Fruit fly (Drosophila melanogaster) whole organism, embryonic: Measurements from ENCODE around the gene RhoGAPp190.
A peak's percentile ranks its signal among the peaks of the same experiment; 100 is the strongest.

Experiments used
- Aef1 ChIP-seq: fragments of 200-800 bp; sonication (Bioruptor generic); IDR thresholded peaks from 3 replicates; pipeline ENCODE4 v1.3.6; 2022; ENCODE audit warnings: missing biosample characterization, missing genetic modification characterization
- B-H1 ChIP-seq: fragments of 200-800 bp; sonication (Bioruptor generic); IDR thresholded peaks from 3 replicates; pipeline ENCODE4 v1.3.6; 2022; ENCODE audit warnings: missing biosample characterization, missing genetic modification characterization
- CG10654 ChIP-seq: fragments of 200-800 bp; sonication (Bioruptor generic); optimal IDR thresholded peaks from 2 replicates; lab custom pipeline; 2016; ENCODE audit warnings: missing biosample characterization, missing genetic modification characterization
- CG11247 ChIP-seq: fragments of 200-800 bp; sonication (Bioruptor generic); IDR thresholded peaks from 2 replicates; pipeline ENCODE4 v1.3.6; 2022; ENCODE audit warnings: missing biosample characterization, missing genetic modification characterization
- CG11560 ChIP-seq: fragments of 200-800 bp; sonication (Bioruptor generic); IDR thresholded peaks from 3 replicates; pipeline ENCODE4 v1.3.6; 2022; ENCODE audit warnings: missing biosample characterization, missing genetic modification characterization
- CG12744 ChIP-seq: fragments of 200-800 bp; sonication (Bioruptor generic); optimal IDR thresholded peaks from 2 replicates; lab custom pipeline; 2016; ENCODE audit warnings: missing biosample characterization, missing genetic modification characterization
- CG13624 ChIP-seq: fragments of 200-800 bp; sonication (Bioruptor generic); optimal IDR thresholded peaks from 2 replicates; lab custom pipeline; 2016; ENCODE audit warnings: missing biosample characterization, missing genetic modification characterization
- CG17186 ChIP-seq: fragments of 200-800 bp; sonication (Bioruptor generic); optimal IDR thresholded peaks from 3 replicates; lab custom pipeline; 2017; ENCODE audit warnings: missing biosample characterization, missing genetic modification reagents, missing genetic modification characterization
- CG17802 ChIP-seq: fragments of 200-800 bp; sonication (Bioruptor generic); optimal IDR thresholded peaks from 2 replicates; lab custom pipeline; 2018; ENCODE audit warnings: missing biosample characterization, mild to moderate bottlenecking, missing genetic modification characterization, moderate library complexity
- CG2202 ChIP-seq: fragments of 200-800 bp; sonication (Bioruptor generic); optimal IDR thresholded peaks from 2 replicates; lab custom pipeline; 2018; ENCODE audit warnings: missing biosample characterization, mild to moderate bottlenecking, missing genetic modification characterization
- CG31224 ChIP-seq: fragments of 200-800 bp; sonication (Bioruptor generic); IDR thresholded peaks from 2 replicates; pipeline ENCODE4 v1.3.6; 2022; ENCODE audit warnings: missing biosample characterization, missing genetic modification characterization
- CG43689 ChIP-seq: fragments of 200-800 bp; sonication (Bioruptor generic); IDR thresholded peaks from 2 replicates; pipeline ENCODE4 v1.3.6; 2022; ENCODE audit warnings: missing biosample characterization, missing genetic modification characterization
- CG5245 ChIP-seq: fragments of 200-800 bp; sonication (Bioruptor generic); optimal IDR thresholded peaks from 3 replicates; lab custom pipeline; 2016; ENCODE audit warnings: missing biosample characterization, missing genetic modification characterization
- CG6254 ChIP-seq: fragments of 200-800 bp; sonication (Bioruptor generic); optimal IDR thresholded peaks from 3 replicates; lab custom pipeline; 2017; ENCODE audit warnings: mild to moderate bottlenecking, missing biosample characterization, missing genetic modification reagents, missing genetic modification characterization
- CG7271 ChIP-seq: fragments of 200-800 bp; sonication (Bioruptor generic); optimal IDR thresholded peaks from 2 replicates; lab custom pipeline; 2018; ENCODE audit warnings: missing biosample characterization, mild to moderate bottlenecking, missing genetic modification characterization, moderate library complexity
- Dad ChIP-seq: fragments of 200-800 bp; sonication (Bioruptor generic); optimal IDR thresholded peaks from 3 replicates; lab custom pipeline; 2016; ENCODE audit warnings: missing biosample characterization, missing genetic modification characterization
- Dbx ChIP-seq: fragments of 200-800 bp; sonication (Bioruptor generic); IDR thresholded peaks from 3 replicates; pipeline ENCODE4 v1.3.6; 2022; ENCODE audit warnings: missing biosample characterization, missing genetic modification characterization
- Dll ChIP-seq: fragments of 200-800 bp; sonication (Bioruptor generic); IDR thresholded peaks from 4 replicates; pipeline ENCODE4 v1.3.6; 2022; ENCODE audit warnings: missing biosample characterization, missing genetic modification characterization; ENCODE audit not compliant: partially characterized antibody
- HLH54F ChIP-seq: fragments of 200-800 bp; sonication (Bioruptor generic); optimal IDR thresholded peaks from 3 replicates; lab custom pipeline; 2016; ENCODE audit warnings: missing biosample characterization, missing genetic modification characterization
- NFAT ChIP-seq: fragments of 200-800 bp; sonication (Bioruptor generic); IDR thresholded peaks from 2 replicates; pipeline ENCODE4 v1.3.6; 2022; ENCODE audit warnings: missing biosample characterization, missing genetic modification characterization
- Nf-YA ChIP-seq: fragments of 200-800 bp; sonication (Bioruptor generic); IDR thresholded peaks from 2 replicates; pipeline ENCODE4 v1.3.6; 2022; ENCODE audit warnings: missing biosample characterization, missing genetic modification characterization
- Sox102F ChIP-seq: fragments of 200-800 bp; sonication (Bioruptor generic); optimal IDR thresholded peaks from 2 replicates; lab custom pipeline; 2018; ENCODE audit warnings: missing biosample characterization, mild to moderate bottlenecking, missing genetic modification characterization, moderate library complexity
- Taf1 ChIP-seq: fragments of 200-800 bp; sonication (Bioruptor generic); IDR thresholded peaks from 2 replicates; pipeline ENCODE4 v1.3.6; 2022; ENCODE audit warnings: missing biosample characterization, missing genetic modification characterization
- abd-A ChIP-seq: fragments of 200-800 bp; sonication (Bioruptor generic); optimal IDR thresholded peaks from 3 replicates; lab custom pipeline; 2019; ENCODE audit warnings: missing biosample characterization, mild to moderate bottlenecking, missing genetic modification characterization, moderate library complexity
- amos ChIP-seq: fragments of 200-800 bp; sonication (Bioruptor generic); IDR thresholded peaks from 2 replicates; pipeline ENCODE4 v1.3.6; 2022; ENCODE audit warnings: missing biosample characterization, missing genetic modification characterization; ENCODE audit not compliant: partially characterized antibody
- aop ChIP-seq: fragments of 200-800 bp; sonication (Bioruptor generic); IDR thresholded peaks from 2 replicates; pipeline ENCODE4 v1.3.6; 2022; ENCODE audit warnings: missing biosample characterization, missing genetic modification characterization
- ash1 ChIP-seq: fragments of 200-800 bp; sonication (Bioruptor generic); optimal IDR thresholded peaks from 2 replicates; lab custom pipeline; 2018; ENCODE audit warnings: missing biosample characterization, mild to moderate bottlenecking, missing genetic modification characterization
- bbx ChIP-seq: fragments of 200-800 bp; sonication (Bioruptor generic); IDR thresholded peaks from 2 replicates; pipeline ENCODE4 v1.3.6; 2022; ENCODE audit warnings: missing biosample characterization, missing genetic modification characterization; ENCODE audit not compliant: partially characterized antibody
- btn ChIP-seq: fragments of 200-800 bp; sonication (Bioruptor generic); optimal IDR thresholded peaks from 2 replicates; lab custom pipeline; 2016; ENCODE audit warnings: missing biosample characterization, missing genetic modification characterization
- caup ChIP-seq: fragments of 200-800 bp; sonication (Bioruptor generic); optimal IDR thresholded peaks from 3 replicates; lab custom pipeline; 2017; ENCODE audit warnings: missing biosample characterization, mild to moderate bottlenecking, missing genetic modification characterization, moderate library complexity; ENCODE audit not compliant: severe bottlenecking
- chif ChIP-seq, 2 experiments: fragments of 200-800 bp; sonication (Bioruptor generic); optimal IDR thresholded peaks; 3 replicates each; lab custom pipeline; 2016; ENCODE audit warnings: missing biosample characterization in 2 of 2, missing genetic modification characterization in 2 of 2
- ci ChIP-seq: fragments of 200-800 bp; sonication (Bioruptor generic); IDR thresholded peaks from 3 replicates; pipeline ENCODE4 v1.3.6; 2022; ENCODE audit warnings: missing biosample characterization, missing genetic modification characterization
- crc ChIP-seq: fragments of 200-800 bp; sonication (Bioruptor generic); optimal IDR thresholded peaks from 2 replicates; lab custom pipeline; 2016; ENCODE audit warnings: missing biosample characterization, missing genetic modification characterization
- danr ChIP-seq: fragments of 200-800 bp; sonication (Bioruptor generic); IDR thresholded peaks from 2 replicates; pipeline ENCODE4 v1.3.6; 2022; ENCODE audit warnings: missing biosample characterization, missing genetic modification characterization
- dmrt99B ChIP-seq: fragments of 200-800 bp; sonication (Bioruptor generic); optimal IDR thresholded peaks from 2 replicates; lab custom pipeline; 2018; ENCODE audit warnings: missing biosample characterization, mild to moderate bottlenecking, missing genetic modification characterization, moderate library complexity
- ewg ChIP-seq: fragments of 200-800 bp; sonication (Bioruptor generic); optimal IDR thresholded peaks from 3 replicates; lab custom pipeline; 2017; ENCODE audit warnings: mild to moderate bottlenecking, missing biosample characterization, missing genetic modification reagents, missing genetic modification characterization
- exex ChIP-seq: fragments of 200-800 bp; sonication (Bioruptor generic); optimal IDR thresholded peaks from 4 replicates; lab custom pipeline; 2018; ENCODE audit warnings: missing biosample characterization, mild to moderate bottlenecking, missing genetic modification characterization, moderate library complexity
- gsb ChIP-seq: fragments of 200-800 bp; sonication (Bioruptor generic); IDR thresholded peaks from 2 replicates; pipeline ENCODE4 v1.3.6; 2022; ENCODE audit warnings: missing biosample characterization, missing genetic modification characterization
- jumu ChIP-seq: fragments of 200-800 bp; sonication (Bioruptor generic); optimal IDR thresholded peaks from 3 replicates; lab custom pipeline; 2016; ENCODE audit warnings: missing biosample characterization, missing genetic modification characterization
- lola ChIP-seq, 3 experiments: fragments of >200 bp in 2 of 3; fragments of 200-800 bp in 1 of 3; sonication (Bioruptor generic) in 1 of 3; optimal IDR thresholded peaks; 2 replicates each; lab custom pipeline; 2017 to 2019; ENCODE audit warnings: missing biosample characterization in 3 of 3, missing genetic modification characterization in 3 of 3, mild to moderate bottlenecking in 1 of 3, moderate library complexity in 1 of 3
- nom ChIP-seq: fragments of 200-800 bp; sonication (Bioruptor generic); optimal IDR thresholded peaks from 2 replicates; lab custom pipeline; 2017; ENCODE audit warnings: missing biosample characterization, missing genetic modification characterization, mild to moderate bottlenecking, moderate library complexity, missing genetic modification reagents
- ranshi ChIP-seq: fragments of 200-800 bp; sonication (Bioruptor generic); IDR thresholded peaks from 2 replicates; pipeline ENCODE4 v1.3.6; 2022; ENCODE audit warnings: missing biosample characterization, missing genetic modification characterization
- sens-2 ChIP-seq: fragments of 200-800 bp; sonication (Bioruptor generic); IDR thresholded peaks from 2 replicates; pipeline ENCODE4 v1.3.6; 2022; ENCODE audit warnings: missing biosample characterization, missing genetic modification characterization
- slbo ChIP-seq: fragments of 200-800 bp; sonication (Bioruptor generic); IDR thresholded peaks from 2 replicates; pipeline ENCODE4 v1.3.6; 2022; ENCODE audit warnings: missing biosample characterization, missing genetic modification characterization
- sna ChIP-seq: fragments of 200-800 bp; sonication (Bioruptor generic); IDR thresholded peaks from 2 replicates; pipeline ENCODE4 v1.3.6; 2022; ENCODE audit warnings: missing biosample characterization, missing genetic modification characterization; ENCODE audit not compliant: partially characterized antibody
- tap ChIP-seq: fragments of 200-800 bp; optimal IDR thresholded peaks from 3 replicates; lab custom pipeline; 2019; ENCODE audit warnings: missing biosample characterization, mild to moderate bottlenecking, missing genetic modification characterization, moderate library complexity
- toy ChIP-seq: fragments of 200-800 bp; sonication (Bioruptor generic); IDR thresholded peaks from 2 replicates; pipeline ENCODE4 v1.3.6; 2022; ENCODE audit warnings: missing biosample characterization, missing genetic modification characterization
- ttk ChIP-seq: fragments of 200-800 bp; sonication (Bioruptor generic); IDR thresholded peaks from 2 replicates; pipeline ENCODE4 v2.1.2; 2022; ENCODE audit warnings: missing biosample characterization, missing genetic modification characterization
- unpg ChIP-seq: fragments of 200-800 bp; sonication (Bioruptor generic); optimal IDR thresholded peaks from 3 replicates; lab custom pipeline; 2018; ENCODE audit warnings: missing biosample characterization, mild to moderate bottlenecking, missing genetic modification characterization, moderate library complexity

The RhoGAPp190 gene

DNA sequence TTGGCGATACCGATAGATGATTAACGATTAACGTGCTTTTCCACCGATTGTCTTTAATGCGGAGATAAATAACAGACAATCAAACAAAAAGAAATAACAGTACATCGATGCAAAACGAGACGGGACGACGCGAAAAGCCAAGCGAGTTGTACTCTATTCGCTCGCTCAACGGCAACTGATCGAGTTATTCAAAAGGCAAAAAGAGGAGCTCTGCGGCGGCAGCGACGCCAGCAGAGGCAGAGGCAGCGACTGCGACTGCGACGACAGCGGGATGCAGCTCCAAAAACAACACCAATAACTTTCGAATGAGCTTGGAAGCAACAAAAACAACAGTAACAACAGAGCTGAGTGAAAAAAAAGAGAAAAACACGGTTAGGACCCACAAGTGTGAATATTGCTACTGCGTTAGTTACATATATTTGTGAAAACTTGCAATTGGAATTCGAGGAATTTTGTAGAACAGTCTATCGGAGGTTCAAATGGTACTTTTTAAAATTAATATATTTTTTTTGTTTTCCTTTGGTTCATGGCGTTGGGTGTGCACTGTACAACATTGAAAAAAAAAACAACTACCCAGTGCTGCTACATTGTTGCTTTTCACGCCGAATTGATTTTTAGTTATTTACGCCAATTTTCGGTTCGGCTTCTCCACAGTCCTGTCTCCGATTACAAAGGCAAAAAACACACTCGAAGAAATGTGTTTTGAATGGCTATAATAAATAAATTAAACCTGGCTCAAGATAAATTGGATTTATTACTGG lies 30.6 kb upstream of the RhoGAPp190 start (continued):
- TF ChIP-seq Nf-YA (GFP tag; lab: Robert Waterston, UW) (peak; percentile 52), CG7271 (tag; lab: Kevin White, UChicago) (no peak), ewg (GFP tag; lab: Kevin White, UChicago) (peak; percentile 47), Aef1 (GFP tag; lab: Robert Waterston, UW) (peak; percentile 86), CG17186 (GFP tag; lab: Kevin White, UChicago) (no peak), CG10654 (GFP tag; lab: Kevin White, UChicago) (no peak), CG2202 (tag; lab: Kevin White, UChicago) (no peak), dmrt99B (tag; lab: Kevin White, UChicago) (peak; percentile 83), abd-A (tag; lab: Kevin White, UChicago) (peak; percentile 23), btn (GFP tag; lab: Kevin White, UChicago) (no peak), CG43689 (peak; percentile 63), CG12744 (no peak), CG31224 (GFP tag; lab: Robert Waterston, UW) (no peak), jumu (GFP tag; lab: Kevin White, UChicago) (no peak), CG6254 (peak; percentile 50), Dbx (GFP tag; lab: Robert Waterston, UW) (no peak), ash1 (GFP tag; lab: Kevin White, UChicago) (no peak), aop (GFP tag; lab: Robert Waterston, UW) (peak; percentile 66), amos (no peak; the same call in 1 of the 2 replicates), danr (GFP tag; lab: Robert Waterston, UW) (peak; percentile 56; the same call in 1 of the 2 replicates), chif (GFP tag; optimal IDR thresholded peaks at IDR 0.05; lab: Kevin White, UChicago) (peak; percentile 8 to 24), sna (GFP tag; lab: Robert Waterston, UW) (no peak), B-H1 (GFP tag; lab: Robert Waterston, UW) (peak; percentile 72), ci (GFP tag; lab: Robert Waterston, UW) (peak; percentile 91), NFAT (GFP tag; lab: Robert Waterston, UW) (peak; percentile 41; the same call in 1 of the 2 replicates), CG11560 (tag; lab: Robert Waterston, UW) (peak; percentile 45; the same call in 1 of the 3 replicates), Dad (GFP tag; lab: Kevin White, UChicago) (no peak), Taf1 (GFP tag; lab: Robert Waterston, UW) (0 out of 2 replicates have a peak, but pooled peaks have one; percentile 17), CG17802 (tag; lab: Kevin White, UChicago) (peak; percentile 13), ttk (GFP tag; lab: Robert Waterston, UW) (peak; percentile 89), toy (GFP tag; lab: Robert Waterston, UW) (0 out of 2 replicates have a peak, but pooled peaks have one; percentile 42), sens-2 (GFP tag; lab: Robert Waterston, UW) (peak; percentile 79), slbo (GFP tag; lab: Robert Waterston, UW) (peak; percentile 73), CG5245 (GFP tag; lab: Kevin White, UChicago) (peak; percentile 30), caup (no peak), ranshi (GFP tag; lab: Robert Waterston, UW) (peak; percentile 72), crc (GFP tag; lab: Kevin White, UChicago) (no peak), lola (GFP tag; optimal IDR thresholded peaks at IDR 0.05; lab: Kevin White, UChicago) (peak in 1 of 3 experiments; percentile 42), CG13624 (GFP tag; lab: Kevin White, UChicago) (no peak), gsb (GFP tag; lab: Robert Waterston, UW) (no peak), CG11247 (peak; percentile 66), bbx (no peak), exex (no peak), HLH54F (peak; percentile 19), Dll (GFP tag; lab: Robert Waterston, UW) (no peak), nom (GFP tag; lab: Kevin White, UChicago) (peak; percentile 95), unpg (peak; percentile 64), Sox102F (peak; percentile 68), tap (tag; lab: Kevin White, UChicago) (peak; percentile 40)
